Worm (Caenorhabditis elegans) whole organism, early embryonic: ENCODE measurements around the gene F02E11.7.

Experiments
- B0310.2 ChIP-seq: sonication (generic microtip); optimal IDR thresholded peaks from 2 replicates; lab custom pipeline; 2016; ENCODE audit warnings: mild to moderate bottlenecking, missing genetic modification characterization, missing compliant biosample characterization
- F13C5.2 ChIP-seq: sonication (generic microtip); optimal IDR thresholded peaks from 2 replicates; lab custom pipeline; 2017; ENCODE audit warnings: mild to moderate bottlenecking, missing genetic modification characterization, inconsistent platforms, missing compliant biosample characterization
- aly-1 ChIP-seq: sonication (generic microtip); optimal IDR thresholded peaks from 2 replicates; lab custom pipeline; 2016; ENCODE audit warnings: missing genetic modification characterization, missing compliant biosample characterization
- ama-1 ChIP-seq: fragments of 150-350 bp; optimal IDR thresholded peaks from 2 replicates; lab custom pipeline; 2014
- ceh-13 ChIP-seq: fragments of 200-800 bp; sonication (Bioruptor generic); optimal IDR thresholded peaks from 2 replicates; lab custom pipeline; 2018; ENCODE audit warnings: mild to moderate bottlenecking, missing genetic modification characterization, missing compliant biosample characterization
- ceh-36 ChIP-seq: sonication (generic microtip); optimal IDR thresholded peaks from 2 replicates; lab custom pipeline; 2016; ENCODE audit warnings: missing genetic modification characterization, inconsistent platforms, missing compliant biosample characterization
- ets-7 ChIP-seq: sonication (generic microtip); optimal IDR thresholded peaks from 2 replicates; lab custom pipeline; 2016; ENCODE audit warnings: missing genotype, missing genetic modification characterization, missing compliant biosample characterization
- flt-1 ChIP-seq: fragments of 200-800 bp; sonication (Bioruptor generic); IDR thresholded peaks from 2 replicates; pipeline ENCODE4 v1.3.6; 2022; ENCODE audit warnings: missing genetic modification characterization, missing compliant biosample characterization
- hmbx-1 ChIP-seq: sonication (generic microtip); optimal IDR thresholded peaks from 2 replicates; lab custom pipeline; 2016; ENCODE audit warnings: mild to moderate bottlenecking, missing genetic modification characterization, missing compliant biosample characterization
- hmg-4 ChIP-seq: fragments of 200-800 bp; sonication (Bioruptor generic); optimal IDR thresholded peaks from 2 replicates; lab custom pipeline; 2018; ENCODE audit warnings: mild to moderate bottlenecking, missing genetic modification characterization, missing compliant biosample characterization
- hnd-1 ChIP-seq: sonication (generic microtip); optimal IDR thresholded peaks from 2 replicates; lab custom pipeline; 2016; ENCODE audit warnings: missing genetic modification characterization, missing compliant biosample characterization
- pes-1 ChIP-seq: fragments of 200-800 bp; sonication (Bioruptor generic); IDR thresholded peaks from 2 replicates; pipeline ENCODE4 v1.3.6; 2022; ENCODE audit warnings: missing genetic modification reagents, missing genetic modification characterization, missing compliant biosample characterization
- scrt-1 ChIP-seq: fragments of 200-800 bp; sonication (Bioruptor generic); IDR thresholded peaks from 2 replicates; pipeline ENCODE4 v1.3.6; 2022; ENCODE audit warnings: missing genetic modification characterization, missing compliant biosample characterization
- sea-1 ChIP-seq: fragments of 200-800 bp; sonication (Bioruptor generic); conservative IDR thresholded peaks from 2 replicates; pipeline ENCODE4 v1.3.6; 2022; ENCODE audit warnings: missing genetic modification characterization, missing compliant biosample characterization
- tbx-11 ChIP-seq: fragments of 200-800 bp; sonication (Bioruptor generic); IDR thresholded peaks from 2 replicates; pipeline ENCODE4 v1.3.6; 2022; ENCODE audit warnings: missing genetic modification characterization, missing compliant biosample characterization
- tbx-37 ChIP-seq: fragments of 200-800 bp; sonication (Bioruptor generic); conservative IDR thresholded peaks from 2 replicates; pipeline ENCODE4 v1.3.6; 2022; ENCODE audit warnings: missing genetic modification reagents, missing genetic modification characterization, missing compliant biosample characterization
- tra-4 ChIP-seq: sonication (generic microtip); optimal IDR thresholded peaks from 2 replicates; lab custom pipeline; 2017; ENCODE audit warnings: missing genetic modification characterization, missing compliant biosample characterization

F02E11.7 gene

DNA sequence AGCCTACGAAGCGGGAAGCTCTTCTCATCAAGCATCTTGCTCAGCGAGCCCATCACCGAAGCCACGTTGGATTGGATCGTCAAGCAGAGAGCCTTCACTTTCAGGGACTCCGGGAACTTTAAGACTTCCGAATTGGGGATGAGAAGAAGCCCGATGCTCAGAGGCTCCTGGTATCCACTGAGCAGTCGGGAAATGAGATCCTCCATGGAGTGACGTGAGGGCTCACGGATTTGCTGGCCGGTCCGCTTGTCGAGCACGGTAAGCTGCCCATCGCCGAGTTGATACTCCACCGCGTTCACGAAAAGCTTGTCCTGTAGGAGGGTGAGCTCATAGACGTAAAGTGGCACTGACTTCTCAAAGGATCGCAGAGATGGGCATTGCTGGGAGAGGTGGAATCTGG is 19.9 kb upstream of the F02E11.7 start:
- TF ChIP-seq hnd-1 (tag; lab: Kevin White, UChicago) (no peak), ceh-36 (tag; lab: Kevin White, UChicago) (no peak), F13C5.2 (tag; lab: Kevin White, UChicago) (no peak), tra-4 (no peak), pes-1 (GFP tag; lab: Robert Waterston, UW) (no peak), scrt-1 (GFP tag; lab: Robert Waterston, UW) (no peak), sea-1 (GFP tag; lab: Robert Waterston, UW) (no peak), ama-1 (lab: Kevin White, UChicago) (no peak), ets-7 (no peak), flt-1 (GFP tag; lab: Robert Waterston, UW) (no peak), tbx-37 (GFP tag; lab: Robert Waterston, UW) (no peak), hmg-4 (no peak), aly-1 (tag; lab: Kevin White, UChicago) (no peak), tbx-11 (no peak), hmbx-1 (tag; lab: Kevin White, UChicago) (no peak)

DNA sequence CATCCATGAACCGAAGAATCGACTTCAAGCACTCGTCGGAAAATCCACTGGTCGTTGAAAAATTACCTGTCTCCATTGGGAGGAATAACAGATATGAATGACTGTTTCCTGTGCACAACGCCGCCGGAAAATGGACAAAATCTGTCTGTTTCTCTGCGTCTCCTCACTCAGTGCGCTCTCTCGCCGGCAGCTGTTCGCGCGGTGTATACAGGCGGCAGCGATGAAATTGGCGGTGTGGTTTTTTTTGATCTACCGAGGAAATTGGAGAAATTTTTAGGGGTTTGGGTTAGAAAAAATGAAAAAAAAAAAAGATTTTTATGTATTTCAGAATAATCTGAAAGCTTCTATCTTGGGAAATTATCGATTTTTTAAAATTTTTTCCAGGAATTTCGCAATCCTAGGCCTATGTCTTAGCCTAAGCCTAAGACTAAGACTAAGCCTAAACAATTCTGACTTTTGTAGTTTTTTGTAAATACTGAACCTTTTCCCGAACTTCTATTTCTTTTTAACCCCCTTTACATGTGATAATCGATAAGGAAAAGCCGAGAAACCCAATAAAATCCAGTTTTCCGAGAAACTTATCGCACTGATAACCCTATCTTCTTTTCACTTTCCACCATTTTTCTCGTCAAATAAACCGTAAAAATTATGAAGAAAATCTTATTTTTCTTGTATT is 19.3 kb upstream of the F02E11.7 start, which contains the start of the genes fbxc-50 and C17F4.2:
Gene fbxc-50, minus strand, starts transcription at position 81 of the 676 bp plus-strand sequence.
Gene C17F4.2, plus strand, starts transcription at position 626 of the 676 bp plus-strand sequence.
- no peak for TF ChIP-seq scrt-1 (GFP tag; lab: Robert Waterston, UW)
- TF ChIP-seq hmg-4, result no peak

DNA sequence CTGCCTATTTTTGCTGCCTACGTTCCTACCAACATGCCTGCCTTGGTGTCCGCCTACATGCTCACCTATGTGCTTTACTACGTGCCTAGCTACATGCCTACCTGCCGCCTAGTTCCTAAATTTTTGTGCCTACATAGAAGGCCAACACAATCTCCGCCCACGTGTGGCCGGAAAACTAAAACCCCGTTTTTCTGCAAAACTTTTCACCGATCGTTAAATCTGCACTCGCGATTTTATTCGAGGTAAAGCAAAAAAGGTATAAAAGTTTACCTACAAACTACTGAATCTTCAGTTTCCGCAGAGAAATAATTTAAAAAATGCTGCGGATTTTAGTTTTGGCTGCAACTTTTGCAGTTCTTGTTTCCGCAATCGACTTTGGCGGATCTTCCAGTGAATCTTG is 18.1 kb upstream of the F02E11.7 start, which contains the start of gene clec-124:
Gene clec-124, plus strand, starts transcription at position 301 of the 400 bp plus-strand sequence.
- TF ChIP-seq tbx-11 (no peak), F13C5.2 (tag; lab: Kevin White, UChicago) (no peak), hmbx-1 (tag; lab: Kevin White, UChicago) (no peak), ets-7 (no peak), aly-1 (tag; lab: Kevin White, UChicago) (no peak), tra-4 (no peak), sea-1 (GFP tag; lab: Robert Waterston, UW) (no peak), hmg-4 (no peak), scrt-1 (GFP tag; lab: Robert Waterston, UW) (no peak), pes-1 (GFP tag; lab: Robert Waterston, UW) (no peak), flt-1 (GFP tag; lab: Robert Waterston, UW) (no peak), B0310.2 (tag; lab: Kevin White, UChicago) (no peak), tbx-37 (GFP tag; lab: Robert Waterston, UW) (no peak), ceh-13 (GFP tag; lab: Kevin White, UChicago) (no peak), ceh-36 (tag; lab: Kevin White, UChicago) (no peak), hnd-1 (tag; lab: Kevin White, UChicago) (no peak), ama-1 (lab: Kevin White, UChicago) (no peak)

DNA sequence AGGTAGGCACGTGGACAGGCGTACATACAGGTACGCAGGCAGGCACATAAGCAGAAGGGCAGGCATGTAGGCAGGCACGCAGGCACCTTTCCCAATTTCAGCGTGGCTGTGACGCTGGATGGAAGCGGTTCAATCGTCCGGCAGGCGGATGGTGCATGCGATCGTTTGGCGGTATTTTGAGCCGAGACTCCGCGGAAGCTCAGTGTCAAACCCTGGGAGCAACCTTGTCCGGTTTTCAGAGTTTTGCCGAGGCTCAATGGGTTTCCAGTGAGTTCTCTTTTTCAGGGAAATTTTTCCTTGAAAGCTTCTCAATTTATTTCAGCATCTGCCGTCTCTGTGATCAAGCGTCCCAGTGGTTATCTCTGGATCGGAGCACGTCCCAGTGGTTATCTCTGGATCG is 17.3 kb upstream of the F02E11.7 start:
- TF ChIP-seq pes-1 (GFP tag; lab: Robert Waterston, UW) (no peak), aly-1 (tag; lab: Kevin White, UChicago) (no peak), scrt-1 (GFP tag; lab: Robert Waterston, UW) (no peak), ama-1 (lab: Kevin White, UChicago) (no peak), flt-1 (GFP tag; lab: Robert Waterston, UW) (no peak), hnd-1 (tag; lab: Kevin White, UChicago) (no peak), ceh-13 (GFP tag; lab: Kevin White, UChicago) (no peak), tbx-11 (no peak), hmg-4 (no peak), tbx-37 (GFP tag; lab: Robert Waterston, UW) (no peak), F13C5.2 (tag; lab: Kevin White, UChicago) (no peak), sea-1 (GFP tag; lab: Robert Waterston, UW) (no peak), ets-7 (no peak)

DNA sequence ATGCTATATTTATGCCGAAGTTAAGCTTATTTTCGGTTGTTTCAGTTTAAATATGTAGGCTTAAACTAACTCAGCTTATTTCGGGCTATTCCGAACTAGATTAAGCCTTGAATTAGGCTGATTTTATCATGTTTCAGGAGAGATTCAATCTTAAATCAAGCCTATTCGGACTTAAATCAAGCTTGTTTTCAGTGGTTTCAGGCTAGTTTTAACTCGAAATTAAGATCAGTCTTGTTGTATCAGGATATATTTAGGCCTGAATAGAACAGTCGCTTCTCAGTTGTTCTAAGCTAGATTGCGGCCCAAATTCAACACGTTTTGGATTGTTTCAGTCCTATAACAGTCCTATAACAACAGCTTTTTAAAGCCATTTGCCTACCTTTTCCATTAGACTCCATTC is 15.7 kb upstream of the F02E11.7 start:
- TF ChIP-seq hmbx-1 (tag; lab: Kevin White, UChicago) (no peak), tra-4 (no peak), ceh-36 (tag; lab: Kevin White, UChicago) (no peak), F13C5.2 (tag; lab: Kevin White, UChicago) (no peak), sea-1 (GFP tag; lab: Robert Waterston, UW) (no peak)

DNA sequence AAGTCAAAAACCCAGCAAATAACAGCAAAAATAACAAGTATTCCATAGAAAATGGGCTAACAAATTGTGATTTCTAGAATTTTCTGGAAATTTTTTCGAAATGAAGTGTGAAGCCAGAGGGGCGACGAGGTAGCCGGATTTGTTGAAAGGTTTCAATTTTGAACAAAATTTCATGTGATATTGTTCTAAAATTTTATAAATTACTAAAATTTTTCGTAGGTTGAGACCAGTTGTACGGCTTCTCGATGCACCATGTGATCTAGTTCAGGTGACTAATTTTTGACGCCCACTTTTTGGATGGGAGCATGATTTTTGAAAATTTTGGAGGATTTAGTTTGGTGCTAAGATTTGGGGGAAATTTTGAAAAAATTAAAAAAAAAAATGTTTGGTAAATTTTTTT is 8.2 kb upstream of the F02E11.7 start, which contains the start of gene gcy-19:
Gene gcy-19, minus strand, starts transcription at position 101 of the 400 bp plus-strand sequence.
- TF ChIP-seq hmbx-1 (tag; lab: Kevin White, UChicago) (no peak), F13C5.2 (tag; lab: Kevin White, UChicago) (no peak), scrt-1 (GFP tag; lab: Robert Waterston, UW) (no peak), flt-1 (GFP tag; lab: Robert Waterston, UW) (no peak), pes-1 (GFP tag; lab: Robert Waterston, UW) (no peak), ets-7 (no peak), sea-1 (GFP tag; lab: Robert Waterston, UW) (no peak), ceh-13 (GFP tag; lab: Kevin White, UChicago) (no peak), hnd-1 (tag; lab: Kevin White, UChicago) (no peak), ama-1 (lab: Kevin White, UChicago) (no peak), B0310.2 (tag; lab: Kevin White, UChicago) (no peak), tbx-11 (no peak), tbx-37 (GFP tag; lab: Robert Waterston, UW) (no peak), ceh-36 (tag; lab: Kevin White, UChicago) (no peak), aly-1 (tag; lab: Kevin White, UChicago) (no peak), hmg-4 (no peak), tra-4 (no peak)

DNA sequence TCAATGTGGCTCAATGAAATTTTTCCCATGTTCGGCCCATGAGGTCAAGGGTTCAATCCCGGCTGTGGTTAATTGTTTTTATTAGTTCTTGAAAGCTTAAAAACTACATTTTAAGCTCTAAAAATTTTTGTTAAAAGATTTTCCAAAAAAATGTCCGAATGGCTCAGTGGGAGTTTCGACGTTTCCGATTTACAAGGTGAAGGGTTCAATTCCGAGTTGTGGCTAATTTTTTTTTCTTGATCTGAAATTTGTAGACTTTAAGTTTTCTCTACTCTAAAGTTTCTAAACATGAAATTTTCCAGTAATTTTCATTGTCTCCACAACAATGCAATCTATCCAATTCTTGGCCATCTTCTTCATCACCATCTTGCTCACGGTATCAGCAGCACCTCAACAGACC is 5.0 kb upstream of the F02E11.7 start, which contains the start of gene F02E11.2:
Gene F02E11.2, plus strand, starts transcription at position 301 of the 400 bp plus-strand sequence.
- no peak for TF ChIP-seq hnd-1 (tag; lab: Kevin White, UChicago)
